Worm (Caenorhabditis elegans) whole organism, midembryonic: ENCODE results near the gene lron-4.

Experiments used
- T22C8.4 ChIP-seq: fragments of 200-800 bp; sonication (Bioruptor generic); IDR thresholded peaks from 2 replicates; pipeline ENCODE4 v1.3.6; 2022; ENCODE audit warnings: missing genetic modification characterization, missing compliant biosample characterization
- cog-1 ChIP-seq: sonication (generic microtip); optimal IDR thresholded peaks from 2 replicates; lab custom pipeline; 2016; ENCODE audit warnings: missing genetic modification characterization, missing compliant biosample characterization
- flt-1 ChIP-seq: fragments of 200-800 bp; sonication (Bioruptor generic); IDR thresholded peaks from 2 replicates; pipeline ENCODE4 v1.3.6; 2022; ENCODE audit warnings: missing genetic modification characterization, missing compliant biosample characterization
- klf-2 ChIP-seq: fragments of 200-800 bp; sonication (Bioruptor generic); conservative IDR thresholded peaks from 2 replicates; pipeline ENCODE4 v1.3.6; 2022; ENCODE audit warnings: missing genetic modification reagents, missing genetic modification characterization, missing compliant biosample characterization
- med-1 ChIP-seq: sonication (generic microtip); optimal IDR thresholded peaks from 2 replicates; lab custom pipeline; 2017; ENCODE audit warnings: missing genetic modification characterization, mild to moderate bottlenecking, missing compliant biosample characterization, antibody characterized with exemption, missing genetic modification reagents; ENCODE audit not compliant: insufficient read depth
- ref-1 ChIP-seq: fragments of 200-800 bp; sonication (Bioruptor generic); conservative IDR thresholded peaks from 2 replicates; pipeline ENCODE4 v1.3.6; 2022; ENCODE audit warnings: missing genetic modification reagents, missing genetic modification characterization, missing compliant biosample characterization
- tab-1 ChIP-seq: fragments of 200-800 bp; sonication (Bioruptor generic); IDR thresholded peaks from 2 replicates; pipeline ENCODE4 v1.3.6; 2022; ENCODE audit warnings: missing genetic modification characterization, missing compliant biosample characterization
- ztf-23 ChIP-seq: fragments of 200-800 bp; sonication (Bioruptor generic); IDR thresholded peaks from 2 replicates; pipeline ENCODE4 v1.3.6; 2022; ENCODE audit warnings: missing genetic modification reagents, missing genetic modification characterization, missing compliant biosample characterization
- ztf-29 ChIP-seq: fragments of 200-800 bp; sonication (Bioruptor generic); IDR thresholded peaks from 2 replicates; pipeline ENCODE4 v1.3.6; 2022; ENCODE audit warnings: missing genetic modification reagents, missing genetic modification characterization, missing compliant biosample characterization

lron-4 gene

ce11 chrII:8071801-8072544, 40.0 kb downstream of the lron-4 start:
- TF ChIP-seq tab-1 (GFP tag; lab: Robert Waterston, UW) (no peak), cog-1 (tag; lab: Kevin White, UChicago) (peak; percentile 28)

DNA sequence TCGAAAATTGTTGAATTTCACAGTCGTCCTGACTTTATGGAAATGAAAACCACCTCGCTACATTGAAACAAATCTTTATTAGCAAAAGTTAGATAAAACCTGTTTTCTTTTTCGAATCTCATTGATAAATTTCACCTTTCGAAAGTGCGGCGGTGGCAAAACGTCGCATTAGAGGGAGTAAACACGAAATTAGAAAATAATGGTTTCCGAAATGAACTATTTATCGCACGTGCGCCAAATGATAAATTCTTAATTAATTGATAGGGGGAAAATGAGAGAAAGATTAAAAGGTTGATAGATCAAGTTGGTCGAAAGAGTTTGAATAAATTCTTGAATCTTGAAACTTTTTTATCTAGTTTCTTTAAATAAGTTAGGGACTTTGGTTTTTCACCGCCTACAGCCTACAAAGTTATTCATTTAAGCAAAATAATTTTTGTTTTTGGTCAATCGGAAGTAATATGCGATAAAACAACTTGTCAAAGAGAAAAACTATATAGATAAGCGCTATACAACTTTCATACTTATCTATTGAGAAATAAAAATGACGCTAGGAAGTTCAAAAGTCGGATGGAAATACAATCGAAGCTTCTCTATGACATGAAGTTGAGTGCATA, 40.8 kb downstream of the lron-4 start:
- TF ChIP-seq ztf-29 (GFP tag; lab: Robert Waterston, UW) (no peak), tab-1 (GFP tag; lab: Robert Waterston, UW) (no peak), T22C8.4 (no peak), cog-1 (tag; lab: Kevin White, UChicago) (no peak), ztf-23 (GFP tag; lab: Robert Waterston, UW) (no peak), flt-1 (GFP tag; lab: Robert Waterston, UW) (no peak), klf-2 (GFP tag; lab: Robert Waterston, UW) (no peak), ref-1 (GFP tag; lab: Robert Waterston, UW) (no peak), med-1 (GFP tag; lab: Kevin White, UChicago) (no peak)

DNA sequence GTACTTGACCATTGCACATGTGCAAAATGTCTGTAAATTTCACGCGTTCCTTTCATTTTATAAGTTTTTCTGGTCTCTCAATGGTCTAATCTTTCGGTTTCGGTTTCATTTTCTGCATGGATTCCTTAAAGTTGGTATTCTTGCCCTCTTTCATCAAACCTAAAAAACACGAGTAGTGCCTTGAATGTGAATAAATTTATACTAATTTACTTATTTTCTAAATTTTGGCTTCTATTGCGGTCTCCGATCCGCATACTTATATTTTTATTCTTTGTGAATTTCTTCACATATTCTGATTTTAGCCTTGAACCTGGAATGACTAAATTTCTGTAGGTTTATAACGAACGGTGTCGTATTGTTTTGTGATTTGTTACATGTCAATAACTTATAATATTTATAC, 46.0 kb downstream of the lron-4 start, which contains the start of gene pdha-1:
pdha-1 (plus strand) TSS at position 301 of the 400 bp plus-strand sequence.
- no peak for TF ChIP-seq ztf-29 (GFP tag; lab: Robert Waterston, UW)
- no peak for TF ChIP-seq klf-2 (GFP tag; lab: Robert Waterston, UW)
- no peak for TF ChIP-seq T22C8.4
- no peak for TF ChIP-seq ref-1 (GFP tag; lab: Robert Waterston, UW)
- no peak for TF ChIP-seq ztf-23 (GFP tag; lab: Robert Waterston, UW)
- no peak for TF ChIP-seq cog-1 (tag; lab: Kevin White, UChicago)
- no peak for TF ChIP-seq tab-1 (GFP tag; lab: Robert Waterston, UW)
- TF ChIP-seq med-1 (GFP tag; lab: Kevin White, UChicago), result no peak
- no peak for TF ChIP-seq flt-1 (GFP tag; lab: Robert Waterston, UW)

- TF ChIP-seq ztf-23 (GFP tag; lab: Robert Waterston, UW) (no peak), ztf-29 (GFP tag; lab: Robert Waterston, UW) (no peak), flt-1 (GFP tag; lab: Robert Waterston, UW) (no peak), klf-2 (GFP tag; lab: Robert Waterston, UW) (no peak), ref-1 (GFP tag; lab: Robert Waterston, UW) (no peak), tab-1 (GFP tag; lab: Robert Waterston, UW) (no peak), cog-1 (tag; lab: Kevin White, UChicago) (peak; percentile 14)
Measured at ce11 chrII:8062334-8062791, 49.6 kb downstream of the lron-4 start, which contains the start of gene ufd-2. Gene ufd-2 (plus strand): TSS chrII:8062741.

ce11 chrII:8059532-8059931, 52.4 kb downstream of the lron-4 start:
- TF ChIP-seq med-1 (GFP tag; lab: Kevin White, UChicago) (no peak), ztf-23 (GFP tag; lab: Robert Waterston, UW) (no peak), tab-1 (GFP tag; lab: Robert Waterston, UW) (no peak)
